Worm (Caenorhabditis elegans) whole organism, L4 larva: Measurements from ENCODE around the gene F53F8.7.

Experiments
- ama-1 ChIP-seq: fragments of 150-350 bp; optimal IDR thresholded peaks from 2 replicates; lab custom pipeline; 2014; ENCODE audit warnings: inconsistent platforms, mixed read lengths
- ceh-44 ChIP-seq: fragments of 200-800 bp; sonication (Bioruptor generic); IDR thresholded peaks from 2 replicates; pipeline ENCODE4 v1.3.6; 2022; ENCODE audit warnings: missing genetic modification reagents, missing genetic modification characterization, missing compliant biosample characterization
- daf-19 ChIP-seq: fragments of 200-800 bp; sonication (Bioruptor generic); conservative IDR thresholded peaks from 2 replicates; pipeline ENCODE4 v1.3.6; 2022; ENCODE audit warnings: missing genetic modification characterization, missing compliant biosample characterization
- mdl-1 ChIP-seq, 2 experiments: fragments of 150-350 bp in 1 of 2; sonication (generic microtip) in 1 of 2; optimal IDR thresholded peaks; 2 replicates each; lab custom pipeline; 2014 to 2017; ENCODE audit warnings: missing biosample characterization in 2 of 2, missing genetic modification characterization in 2 of 2
- nhr-11 ChIP-seq: fragments of 150-350 bp; optimal IDR thresholded peaks from 2 replicates; lab custom pipeline; 2014; ENCODE audit warnings: missing biosample characterization, missing genetic modification characterization

- TF ChIP-seq ama-1 (lab: Kevin White, UChicago) (no peak), mdl-1 (tag; optimal IDR thresholded peaks at IDR 0.05; lab: Kevin White, UChicago) (no peak), nhr-11 (tag; lab: Kevin White, UChicago) (no peak), daf-19 (GFP tag; lab: Robert Waterston, UW) (no peak), ceh-44 (GFP tag; lab: Robert Waterston, UW) (no peak)
Observed at ce11 chrV:20654350-20654749, 43.8 kb downstream of the F53F8.7 start, which contains the start of gene mnr-1.
